Fruit fly (Drosophila melanogaster): ENCODE results near the gene Archease.

dm6 chr3R:21655384-21655783 is 7.4 kb downstream of the Archease start:
- no peak for TF ChIP-seq usp (GFP tag; optimal IDR thresholded peaks at IDR 0.05)
- TF ChIP-seq Dll (optimal IDR thresholded peaks at IDR 0.05), result no peak
